Fruit fly (Drosophila melanogaster) whole organism, embryonic: ENCODE results near the gene EMC5.
A peak's percentile ranks its signal among the peaks of the same experiment; 100 is the strongest.

Source experiments
- Aef1 ChIP-seq: fragments of 200-800 bp; sonication (Bioruptor generic); IDR thresholded peaks from 3 replicates; pipeline ENCODE4 v1.3.6; 2022; ENCODE audit warnings: missing biosample characterization, missing genetic modification characterization
- CG10209 ChIP-seq: fragments of 200-800 bp; sonication (Bioruptor generic); optimal IDR thresholded peaks from 3 replicates; lab custom pipeline; 2017; ENCODE audit warnings: missing biosample characterization, mild to moderate bottlenecking, missing genetic modification characterization, missing genetic modification reagents
- CG10274 ChIP-seq: fragments of 200-800 bp; sonication (Bioruptor generic); optimal IDR thresholded peaks from 3 replicates; lab custom pipeline; 2017; ENCODE audit warnings: missing biosample characterization, mild to moderate bottlenecking, missing genetic modification characterization
- CG11085 ChIP-seq: fragments of 200-800 bp; sonication (Bioruptor generic); IDR thresholded peaks from 2 replicates; pipeline ENCODE4 v1.3.6; 2022; ENCODE audit warnings: missing biosample characterization, missing genetic modification characterization
- CG11247 ChIP-seq: fragments of 200-800 bp; sonication (Bioruptor generic); IDR thresholded peaks from 2 replicates; pipeline ENCODE4 v1.3.6; 2022; ENCODE audit warnings: missing biosample characterization, missing genetic modification characterization
- CG12071 ChIP-seq: fragments of 200-800 bp; sonication (Bioruptor generic); optimal IDR thresholded peaks from 3 replicates; lab custom pipeline; 2018; ENCODE audit warnings: missing biosample characterization, mild to moderate bottlenecking, missing genetic modification characterization
- CG13775 ChIP-seq: fragments of 200-800 bp; sonication (Bioruptor generic); optimal IDR thresholded peaks from 3 replicates; lab custom pipeline; 2017; ENCODE audit warnings: missing biosample characterization, mild to moderate bottlenecking, missing genetic modification characterization
- CG14014 ChIP-seq: fragments of 200-800 bp; sonication (Bioruptor generic); IDR thresholded peaks from 2 replicates; pipeline ENCODE4 v1.3.6; 2022; ENCODE audit warnings: missing biosample characterization, missing genetic modification characterization
- CG15514 ChIP-seq: fragments of 200-800 bp; sonication (Bioruptor generic); optimal IDR thresholded peaks from 3 replicates; lab custom pipeline; 2017; ENCODE audit warnings: missing biosample characterization, missing genetic modification characterization, mild to moderate bottlenecking, moderate library complexity, missing genetic modification reagents
- CG18764 ChIP-seq: fragments of 200-800 bp; sonication (Bioruptor generic); optimal IDR thresholded peaks from 3 replicates; lab custom pipeline; 2016; ENCODE audit warnings: missing biosample characterization, missing genetic modification characterization
- CG30020 ChIP-seq: fragments of 200-800 bp; optimal IDR thresholded peaks from 2 replicates; lab custom pipeline; 2019; ENCODE audit warnings: missing biosample characterization, mild to moderate bottlenecking, missing genetic modification characterization, moderate library complexity
- CG30431 ChIP-seq: fragments of 200-800 bp; sonication (Bioruptor generic); optimal IDR thresholded peaks from 2 replicates; lab custom pipeline; 2017; ENCODE audit warnings: missing biosample characterization, missing genetic modification characterization
- CG3281 ChIP-seq: fragments of 200-800 bp; sonication (Bioruptor generic); optimal IDR thresholded peaks from 3 replicates; lab custom pipeline; 2017; ENCODE audit warnings: missing biosample characterization, mild to moderate bottlenecking, missing genetic modification characterization
- CG3726 ChIP-seq: fragments of 200-800 bp; sonication (Bioruptor generic); IDR thresholded peaks from 3 replicates; pipeline ENCODE4, ENCODE4 v1.3.6; 2022; ENCODE audit warnings: missing biosample characterization, missing genetic modification characterization
- CG43689 ChIP-seq: fragments of 200-800 bp; sonication (Bioruptor generic); IDR thresholded peaks from 2 replicates; pipeline ENCODE4 v1.3.6; 2022; ENCODE audit warnings: missing biosample characterization, missing genetic modification characterization
- CG4424 ChIP-seq: fragments of 200-800 bp; sonication (Bioruptor generic); optimal IDR thresholded peaks from 3 replicates; lab custom pipeline; 2016; ENCODE audit warnings: missing biosample characterization, missing genetic modification characterization
- CG4707 ChIP-seq: fragments of 200-800 bp; sonication (Bioruptor generic); optimal IDR thresholded peaks from 2 replicates; lab custom pipeline; 2018; ENCODE audit warnings: missing biosample characterization, mild to moderate bottlenecking, missing genetic modification characterization, moderate library complexity
- CG6854 ChIP-seq: fragments of 200-800 bp; sonication (Bioruptor generic); optimal IDR thresholded peaks from 3 replicates; lab custom pipeline; 2017; ENCODE audit warnings: missing biosample characterization, mild to moderate bottlenecking, missing genetic modification characterization
- CG7987 ChIP-seq: fragments of 200-800 bp; sonication (Bioruptor generic); optimal IDR thresholded peaks from 2 replicates; lab custom pipeline; 2018; ENCODE audit warnings: missing biosample characterization, mild to moderate bottlenecking, missing genetic modification characterization, moderate library complexity
- CTCF ChIP-seq: fragments of 200-800 bp; sonication (Bioruptor generic); optimal IDR thresholded peaks from 2 replicates; lab custom pipeline; 2017; ENCODE audit warnings: missing biosample characterization, mild to moderate bottlenecking, missing genetic modification characterization, moderate library complexity
- Doc3 ChIP-seq: fragments of 200-800 bp; sonication (Bioruptor generic); IDR thresholded peaks from 3 replicates; pipeline ENCODE4 v1.3.6; 2022; ENCODE audit warnings: missing biosample characterization, missing genetic modification characterization; ENCODE audit not compliant: partially characterized antibody
- Elba2 ChIP-seq: fragments of 200-800 bp; sonication (Bioruptor generic); optimal IDR thresholded peaks from 3 replicates; lab custom pipeline; 2016; ENCODE audit warnings: missing biosample characterization, missing genetic modification characterization
- Fer1 ChIP-seq: fragments of 200-800 bp; sonication (Bioruptor generic); optimal IDR thresholded peaks from 2 replicates; lab custom pipeline; 2017; ENCODE audit warnings: missing biosample characterization, mild to moderate bottlenecking, missing genetic modification characterization
- HHEX ChIP-seq: fragments of 200-800 bp; sonication (Bioruptor generic); optimal IDR thresholded peaks from 3 replicates; lab custom pipeline; 2017; ENCODE audit warnings: missing biosample characterization, mild to moderate bottlenecking, missing genetic modification characterization, missing genetic modification reagents
- HmgZ ChIP-seq: fragments of 200-800 bp; sonication (Bioruptor generic); optimal IDR thresholded peaks from 2 replicates; lab custom pipeline; 2018; ENCODE audit warnings: missing biosample characterization, mild to moderate bottlenecking, missing genetic modification characterization
- Nf-YA ChIP-seq: fragments of 200-800 bp; sonication (Bioruptor generic); IDR thresholded peaks from 2 replicates; pipeline ENCODE4 v1.3.6; 2022; ENCODE audit warnings: missing biosample characterization, missing genetic modification characterization
- PHDP ChIP-seq: fragments of 200-800 bp; sonication (Bioruptor generic); optimal IDR thresholded peaks from 3 replicates; lab custom pipeline; 2018; ENCODE audit warnings: missing biosample characterization, mild to moderate bottlenecking, missing genetic modification characterization, moderate library complexity
- Sin3A ChIP-seq: fragments of >200 bp; optimal IDR thresholded peaks from 2 replicates; lab custom pipeline; 2018
- Sox100B ChIP-seq: fragments of 200-800 bp; sonication (Bioruptor generic); optimal IDR thresholded peaks from 3 replicates; lab custom pipeline; 2018; ENCODE audit warnings: missing biosample characterization, mild to moderate bottlenecking, missing genetic modification characterization
- amos ChIP-seq: fragments of 200-800 bp; sonication (Bioruptor generic); IDR thresholded peaks from 2 replicates; pipeline ENCODE4 v1.3.6; 2022; ENCODE audit warnings: missing biosample characterization, missing genetic modification characterization; ENCODE audit not compliant: partially characterized antibody
- ato ChIP-seq: fragments of 200-800 bp; sonication (Bioruptor generic); IDR thresholded peaks from 2 replicates; pipeline ENCODE4 v1.3.6; 2022; ENCODE audit warnings: missing biosample characterization, missing genetic modification characterization; ENCODE audit not compliant: partially characterized antibody
- corto ChIP-seq: fragments of 200-800 bp; sonication (Bioruptor generic); optimal IDR thresholded peaks from 2 replicates; lab custom pipeline; 2016; ENCODE audit warnings: missing biosample characterization, mild to moderate bottlenecking, missing genetic modification characterization, moderate library complexity
- dmrt99B ChIP-seq: fragments of 200-800 bp; sonication (Bioruptor generic); optimal IDR thresholded peaks from 2 replicates; lab custom pipeline; 2018; ENCODE audit warnings: missing biosample characterization, mild to moderate bottlenecking, missing genetic modification characterization, moderate library complexity
- fu2 ChIP-seq: fragments of 200-800 bp; sonication (Bioruptor generic); optimal IDR thresholded peaks from 2 replicates; lab custom pipeline; 2016; ENCODE audit warnings: missing biosample characterization, missing genetic modification characterization
- gce ChIP-seq: fragments of 200-800 bp; sonication (Bioruptor generic); IDR thresholded peaks from 3 replicates; pipeline ENCODE4 v1.3.6; 2022; ENCODE audit warnings: missing biosample characterization, missing genetic modification characterization
- h ChIP-seq: fragments of >200 bp; optimal IDR thresholded peaks from 2 replicates; lab custom pipeline; 2017
- inv ChIP-seq: fragments of 200-800 bp; sonication (Bioruptor generic); IDR thresholded peaks from 2 replicates; pipeline ENCODE4 v1.3.6; 2022; ENCODE audit warnings: missing biosample characterization, missing genetic modification characterization; ENCODE audit not compliant: partially characterized antibody
- jigr1 ChIP-seq: fragments of 200-800 bp; sonication (Bioruptor generic); IDR thresholded peaks from 3 replicates; pipeline ENCODE4 v1.3.6; 2022; ENCODE audit warnings: missing biosample characterization, missing genetic modification characterization
- jing ChIP-seq: fragments of 200-800 bp; sonication (Bioruptor generic); optimal IDR thresholded peaks from 2 replicates; lab custom pipeline; 2018; ENCODE audit warnings: missing biosample characterization, mild to moderate bottlenecking, missing genetic modification characterization
- mirr ChIP-seq: fragments of 200-800 bp; sonication (Bioruptor generic); optimal IDR thresholded peaks from 3 replicates; lab custom pipeline; 2018; ENCODE audit warnings: missing biosample characterization, mild to moderate bottlenecking, missing genetic modification characterization
- org-1 ChIP-seq: fragments of 200-800 bp; sonication (Bioruptor generic); optimal IDR thresholded peaks from 2 replicates; lab custom pipeline; 2017; ENCODE audit warnings: missing biosample characterization, missing genetic modification characterization
- sens-2 ChIP-seq: fragments of 200-800 bp; sonication (Bioruptor generic); IDR thresholded peaks from 2 replicates; pipeline ENCODE4 v1.3.6; 2022; ENCODE audit warnings: missing biosample characterization, missing genetic modification characterization
- tup ChIP-seq: fragments of 200-800 bp; sonication (Bioruptor generic); optimal IDR thresholded peaks from 2 replicates; lab custom pipeline; 2016; ENCODE audit warnings: missing biosample characterization, mild to moderate bottlenecking, missing genetic modification characterization, moderate library complexity
- vnd ChIP-seq: fragments of 200-800 bp; sonication (Bioruptor generic); IDR thresholded peaks from 3 replicates; pipeline ENCODE4 v1.3.6; 2022; ENCODE audit warnings: missing biosample characterization, missing genetic modification characterization; ENCODE audit not compliant: partially characterized antibody
- wor ChIP-seq: fragments of 200-800 bp; sonication (Bioruptor generic); IDR thresholded peaks from 2 replicates; pipeline ENCODE4 v1.3.6; 2022; ENCODE audit warnings: missing biosample characterization, missing genetic modification characterization
- z ChIP-seq: fragments of 200-800 bp; sonication (Bioruptor generic); IDR thresholded peaks from 3 replicates; pipeline ENCODE4 v1.3.6; 2022; ENCODE audit warnings: missing biosample characterization, missing genetic modification characterization
- zfh2 ChIP-seq: fragments of 200-800 bp; sonication (Bioruptor generic); optimal IDR thresholded peaks from 2 replicates; lab custom pipeline; 2016; ENCODE audit warnings: missing biosample characterization, missing genetic modification characterization

EMC5 gene

DNA sequence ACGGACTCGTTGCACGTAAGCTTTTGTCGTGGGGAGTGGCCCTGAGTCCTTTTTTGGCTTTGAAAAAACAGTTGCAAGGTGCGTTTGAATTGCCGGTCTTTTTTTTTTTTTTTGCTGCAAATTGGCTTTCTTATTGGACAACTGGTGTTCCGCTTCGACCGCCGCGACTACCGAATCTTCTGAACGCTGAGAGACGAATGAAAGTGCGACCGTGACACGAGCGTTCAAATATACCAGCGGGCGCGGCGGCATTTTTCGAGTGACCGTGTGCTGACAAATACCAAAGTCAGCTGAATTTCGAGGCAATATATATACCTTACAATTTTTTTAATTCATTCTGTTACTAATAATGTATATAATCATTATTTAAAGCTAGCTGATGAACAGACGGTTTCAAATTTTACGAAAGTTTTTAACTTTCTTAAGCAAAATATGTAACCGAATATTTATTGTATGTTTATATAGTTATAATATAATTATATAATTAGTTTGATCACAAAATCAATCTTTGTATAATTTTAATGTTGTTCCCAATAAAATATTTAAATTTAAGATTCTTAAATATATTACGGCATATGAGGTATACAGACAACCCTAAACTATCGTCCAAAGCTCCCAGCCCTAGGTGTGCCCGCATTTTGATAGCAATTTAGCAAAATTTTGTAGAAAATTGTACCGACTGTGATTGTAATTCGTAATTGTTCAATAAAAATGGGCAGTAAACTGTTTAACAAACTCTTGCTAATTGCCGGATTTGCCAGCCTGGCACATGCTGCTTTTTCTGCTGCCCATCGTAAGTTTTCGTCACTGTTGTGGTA lies at the start of gene EMC5, which contains the start of gene Swip-1 (continued):
- TF ChIP-seq amos (peak; percentile 62), CG10274 (GFP tag; lab: Kevin White, UChicago) (no peak), CG4707 (GFP tag; lab: Kevin White, UChicago) (no peak), CTCF (GFP tag; lab: Kevin White, UChicago) (no peak), CG30020 (tag; lab: Kevin White, UChicago) (peak; percentile 65), Elba2 (GFP tag; lab: Kevin White, UChicago) (peak; percentile 88), sens-2 (GFP tag; lab: Robert Waterston, UW) (no peak), jigr1 (GFP tag; lab: Robert Waterston, UW) (peak; percentile 20; the same call in 1 of the 3 replicates), Nf-YA (GFP tag; lab: Robert Waterston, UW) (0 out of 2 replicates have a peak, but pooled peaks have one; percentile 32), CG11085 (peak; percentile 54; the same call in 1 of the 2 replicates), Fer1 (GFP tag; lab: Kevin White, UChicago) (peak; percentile 17), fu2 (GFP tag; lab: Kevin White, UChicago) (no peak), tup (no peak), HmgZ (tag; lab: Kevin White, UChicago) (peak; percentile 28), CG6854 (GFP tag; lab: Kevin White, UChicago) (no peak), CG13775 (GFP tag; lab: Kevin White, UChicago) (peak; percentile 76), Sox100B (GFP tag; lab: Kevin White, UChicago) (peak; percentile 62), Sin3A (lab: Kevin White, UChicago) (no peak), CG7987 (GFP tag; lab: Kevin White, UChicago) (no peak), PHDP (tag; lab: Kevin White, UChicago) (peak; percentile 62), CG30431 (GFP tag; lab: Kevin White, UChicago) (no peak), org-1 (GFP tag; lab: Kevin White, UChicago) (no peak), ato (GFP tag; lab: Robert Waterston, UW) (peak; percentile 55; the same call in 1 of the 2 replicates), CG3281 (GFP tag; lab: Kevin White, UChicago) (peak; percentile 44), CG12071 (GFP tag; lab: Kevin White, UChicago) (no peak), dmrt99B (peak; percentile 52), CG15514 (peak; percentile 47), HHEX (GFP tag; lab: Kevin White, UChicago) (peak; percentile 35), CG11247 (peak; percentile 64), corto (GFP tag; lab: Kevin White, UChicago) (no peak), gce (GFP tag; lab: Robert Waterston, UW) (no peak), z (GFP tag; lab: Robert Waterston, UW) (no peak), CG43689 (GFP tag; lab: Robert Waterston, UW) (no peak), zfh2 (GFP tag; lab: Kevin White, UChicago) (peak; percentile 13), CG14014 (GFP tag; lab: Robert Waterston, UW) (peak; percentile 73), CG10209 (peak; percentile 63), CG4424 (peak; percentile 67), wor (no peak), h (lab: Kevin White, UChicago) (no peak), jing (GFP tag; lab: Kevin White, UChicago) (no peak), CG3726 (GFP tag; lab: Robert Waterston, UW) (no peak), inv (GFP tag; lab: Robert Waterston, UW) (peak; percentile 35; the same call in 1 of the 2 replicates), vnd (GFP tag; lab: Robert Waterston, UW) (peak; percentile 53; the same call in 1 of the 3 replicates), mirr (no peak), CG18764 (GFP tag; lab: Kevin White, UChicago) (no peak), Doc3 (peak; percentile 45; the same call in 1 of the 3 replicates), Aef1 (GFP tag; lab: Robert Waterston, UW) (peak; percentile 58; the same call in 2 of the 3 replicates)
